Fruit fly (Drosophila melanogaster): ENCODE measurements around the gene CG10513.

dm6 chr3R:25312583-25312982 lies 35.6 kb upstream of the CG10513 start:
- TF ChIP-seq cic (GFP tag; optimal IDR thresholded peaks at IDR 0.05) (no peak), Mnt (GFP tag; optimal IDR thresholded peaks at IDR 0.05) (no peak), kay (GFP tag; ENCODE audit: borderline replicate concordance) (no peak), ovo (GFP tag; optimal IDR thresholded peaks at IDR 0.05) (no peak), CG7045 (GFP tag; optimal IDR thresholded peaks at IDR 0.05) (no peak), CG12768 (GFP tag; optimal IDR thresholded peaks at IDR 0.05) (no peak), CG7101 (tag; optimal IDR thresholded peaks at IDR 0.05) (no peak), pad (GFP tag; optimal IDR thresholded peaks at IDR 0.05) (no peak), Crg-1 (GFP tag; optimal IDR thresholded peaks at IDR 0.05) (no peak), Clk (GFP tag; optimal IDR thresholded peaks at IDR 0.05) (no peak)

Measured in whole organism, adult.